Worm (Caenorhabditis elegans) whole organism, L2 larva: ENCODE data around the gene F36D3.5.

Experiments used
- C34F6.9 ChIP-seq: fragments of 150-350 bp; optimal IDR thresholded peaks from 2 replicates; lab custom pipeline; 2014; ENCODE audit warnings: missing biosample characterization, missing genetic modification characterization
- F13H6.1 ChIP-seq: sonication (generic microtip); optimal IDR thresholded peaks from 2 replicates; lab custom pipeline; 2016; ENCODE audit warnings: missing genetic modification characterization, missing compliant biosample characterization
- R02D3.7 ChIP-seq: fragments of 150-350 bp; optimal IDR thresholded peaks from 2 replicates; lab custom pipeline; 2014; ENCODE audit warnings: missing biosample characterization, missing genetic modification characterization
- Y55F3AM.14 ChIP-seq: fragments of 200-800 bp; sonication (Bioruptor generic); optimal IDR thresholded peaks from 2 replicates; lab custom pipeline; 2018; ENCODE audit warnings: mild to moderate bottlenecking, missing genetic modification characterization, missing compliant biosample characterization
- alr-1 ChIP-seq: fragments of 150-350 bp; optimal IDR thresholded peaks from 2 replicates; lab custom pipeline; 2014; ENCODE audit warnings: missing biosample characterization, missing genetic modification characterization
- ama-1 ChIP-seq: fragments of 150-350 bp; optimal IDR thresholded peaks from 2 replicates; lab custom pipeline; 2018; ENCODE audit warnings: inconsistent platforms
- ceh-16 ChIP-seq: fragments of 150-350 bp; optimal IDR thresholded peaks from 2 replicates; lab custom pipeline; 2014; ENCODE audit warnings: missing biosample characterization, missing genetic modification characterization
- ceh-82 ChIP-seq: fragments of 150-350 bp; optimal IDR thresholded peaks from 2 replicates; lab custom pipeline; 2014; ENCODE audit warnings: missing biosample characterization, missing genetic modification characterization
- egl-27 ChIP-seq: sonication (generic microtip); optimal IDR thresholded peaks from 3 replicates; lab custom pipeline; 2017; ENCODE audit warnings: missing biosample characterization, missing genetic modification reagents, missing genetic modification characterization
- elt-1 ChIP-seq: fragments of 150-350 bp; optimal IDR thresholded peaks from 2 replicates; lab custom pipeline; 2014; ENCODE audit warnings: missing biosample characterization, missing genetic modification characterization
- fos-1 ChIP-seq: fragments of 150-350 bp; optimal IDR thresholded peaks from 2 replicates; lab custom pipeline; 2014; ENCODE audit warnings: missing biosample characterization, missing genetic modification characterization
- gmeb-1 ChIP-seq: fragments of 150-350 bp; optimal IDR thresholded peaks from 2 replicates; lab custom pipeline; 2014; ENCODE audit warnings: missing biosample characterization, missing genetic modification characterization
- lin-13 ChIP-seq: fragments of 150-350 bp; optimal IDR thresholded peaks from 2 replicates; lab custom pipeline; 2014; ENCODE audit warnings: missing biosample characterization, missing genetic modification reagents, missing genetic modification characterization
- lin-39 ChIP-seq: fragments of 150-350 bp; optimal IDR thresholded peaks from 2 replicates; lab custom pipeline; 2014; ENCODE audit warnings: missing biosample characterization, missing genetic modification reagents, missing genetic modification characterization
- lsy-2 ChIP-seq, 2 experiments: fragments of 150-350 bp in 1 of 2; sonication (generic microtip) in 1 of 2; optimal IDR thresholded peaks; 2 replicates each; lab custom pipeline; 2014 to 2017; ENCODE audit warnings: missing biosample characterization in 2 of 2, missing genetic modification characterization in 2 of 2
- mab-5 ChIP-seq: fragments of 150-350 bp; optimal IDR thresholded peaks from 2 replicates; lab custom pipeline; 2014; ENCODE audit warnings: missing biosample characterization, missing genetic modification characterization
- mbf-1 ChIP-seq: sonication (generic microtip); optimal IDR thresholded peaks from 2 replicates; lab custom pipeline; 2017; ENCODE audit warnings: missing biosample characterization, missing genetic modification characterization
- mdl-1 ChIP-seq, 2 experiments: fragments of 150-350 bp in 1 of 2; sonication (generic microtip) in 1 of 2; optimal IDR thresholded peaks; 2 replicates each; lab custom pipeline; 2017; ENCODE audit warnings: missing biosample characterization in 2 of 2, missing genetic modification characterization in 2 of 2
- nhr-11 ChIP-seq: fragments of 150-350 bp; optimal IDR thresholded peaks from 2 replicates; lab custom pipeline; 2014; ENCODE audit warnings: missing biosample characterization, missing genetic modification characterization
- nhr-129 ChIP-seq: fragments of 150-350 bp; optimal IDR thresholded peaks from 2 replicates; lab custom pipeline; 2014; ENCODE audit warnings: missing biosample characterization, missing genetic modification characterization
- nhr-237 ChIP-seq: fragments of 150-350 bp; optimal IDR thresholded peaks from 2 replicates; lab custom pipeline; 2014; ENCODE audit warnings: missing biosample characterization, missing genetic modification characterization
- nhr-25 ChIP-seq: fragments of 150-350 bp; sonication (generic microtip); optimal IDR thresholded peaks from 3 replicates; lab custom pipeline; 2014; ENCODE audit warnings: missing biosample characterization, missing genetic modification characterization
- peb-1 ChIP-seq: fragments of 150-350 bp; optimal IDR thresholded peaks from 2 replicates; lab custom pipeline; 2014; ENCODE audit warnings: missing biosample characterization, missing genetic modification characterization
- skn-1 ChIP-seq: sonication (generic microtip); optimal IDR thresholded peaks from 2 replicates; lab custom pipeline; 2017; ENCODE audit warnings: missing biosample characterization, missing genetic modification characterization
- sma-3 ChIP-seq: sonication (generic microtip); optimal IDR thresholded peaks from 2 replicates; lab custom pipeline; 2016; ENCODE audit warnings: missing genetic modification reagents, missing genetic modification characterization, missing compliant biosample characterization
- sma-9 ChIP-seq, 2 experiments: fragments of 150-350 bp in 1 of 2; sonication (generic microtip) in 1 of 2; optimal IDR thresholded peaks; 2 replicates each; lab custom pipeline; 2014 to 2016; ENCODE audit warnings: missing genetic modification characterization in 2 of 2, mild to moderate bottlenecking in 1 of 2, missing biosample characterization in 1 of 2, missing compliant biosample characterization in 1 of 2, missing genetic modification reagents in 1 of 2, moderate library complexity in 1 of 2
- snpc-4 ChIP-seq: fragments of 150-350 bp; optimal IDR thresholded peaks from 2 replicates; lab custom pipeline; 2014; ENCODE audit warnings: missing biosample characterization, missing genetic modification characterization
- unc-39 ChIP-seq: fragments of 150-350 bp; optimal IDR thresholded peaks from 2 replicates; lab custom pipeline; 2014; ENCODE audit warnings: missing biosample characterization, missing genetic modification characterization
- unc-55 ChIP-seq: fragments of 150-350 bp; sonication (generic microtip); optimal IDR thresholded peaks from 3 replicates; lab custom pipeline; 2014; ENCODE audit warnings: missing biosample characterization, missing genetic modification reagents, missing genetic modification characterization
- zag-1 ChIP-seq: fragments of 150-350 bp; optimal IDR thresholded peaks from 2 replicates; lab custom pipeline; 2014; ENCODE audit warnings: missing biosample characterization, missing genetic modification characterization
- ztf-1 ChIP-seq: fragments of 200-800 bp; sonication (Bioruptor generic); conservative IDR thresholded peaks from 2 replicates; pipeline ENCODE4 v1.3.6; 2022; ENCODE audit warnings: missing genetic modification characterization, missing compliant biosample characterization
- ztf-11 ChIP-seq: sonication (generic microtip); optimal IDR thresholded peaks from 2 replicates; lab custom pipeline; 2017; ENCODE audit warnings: missing biosample characterization, missing genetic modification characterization

F36D3.5 gene

ce11 chrV:16537908-16538446 lies 22.9 kb upstream of the F36D3.5 start, which contains the start of gene Y32B12B.2:
TSS of gene Y32B12B.2 (plus strand) at chrV:16538396.
- TF ChIP-seq lin-39 (tag; lab: Kevin White, UChicago) (no peak), lsy-2 (tag; optimal IDR thresholded peaks at IDR 0.05; lab: Kevin White, UChicago) (peak; percentile 90 to 97), F13H6.1 (no peak), gmeb-1 (tag; lab: Kevin White, UChicago) (peak; percentile 72), lin-13 (GFP tag; lab: Kevin White, UChicago) (no peak), nhr-237 (no peak), sma-3 (peak; percentile 12), C34F6.9 (tag; lab: Kevin White, UChicago) (peak; percentile 44), unc-55 (GFP tag; lab: Kevin White, UChicago) (peak; percentile 80), fos-1 (tag; lab: Kevin White, UChicago) (no peak), zag-1 (tag; lab: Kevin White, UChicago) (no peak), mdl-1 (tag; optimal IDR thresholded peaks at IDR 0.05; lab: Kevin White, UChicago) (peak in 1 of 2 experiments; percentile 36), snpc-4 (tag; lab: Kevin White, UChicago) (no peak), nhr-129 (tag; lab: Kevin White, UChicago) (peak; percentile 3), sma-9 (GFP tag; optimal IDR thresholded peaks at IDR 0.05; lab: Kevin White, UChicago) (no peak), sma-9 (tag; optimal IDR thresholded peaks at IDR 0.05; lab: Kevin White, UChicago) (no peak)

ce11 chrV:16536701-16537100 lies 21.7 kb upstream of the F36D3.5 start, which contains the start of gene Y32B12B.1:
TSS of gene Y32B12B.1 (plus strand) at chrV:16537001.
- no peak for TF ChIP-seq R02D3.7 (tag; lab: Kevin White, UChicago)
- TF ChIP-seq lin-13 (GFP tag; lab: Kevin White, UChicago), result no peak
- TF ChIP-seq mbf-1 (tag; lab: Kevin White, UChicago), result no peak
- TF ChIP-seq nhr-237, result no peak

ce11 chrV:16535172-16535571 lies 20.1 kb upstream of the F36D3.5 start, which contains the start of gene Y32B12B.8:
TSS of gene Y32B12B.8 (plus strand) at chrV:16535472.
- TF ChIP-seq sma-9 (GFP tag; optimal IDR thresholded peaks at IDR 0.05; lab: Kevin White, UChicago) (no peak), sma-9 (tag; optimal IDR thresholded peaks at IDR 0.05; lab: Kevin White, UChicago) (no peak), peb-1 (tag; lab: Kevin White, UChicago) (no peak), ceh-16 (no peak), ztf-11 (tag; lab: Kevin White, UChicago) (no peak), egl-27 (tag; lab: Kevin White, UChicago) (no peak), ama-1 (no peak), unc-55 (GFP tag; lab: Kevin White, UChicago) (no peak), zag-1 (tag; lab: Kevin White, UChicago) (no peak), Y55F3AM.14 (GFP tag; lab: Kevin White, UChicago) (no peak), R02D3.7 (tag; lab: Kevin White, UChicago) (no peak), elt-1 (tag; lab: Kevin White, UChicago) (no peak)

- TF ChIP-seq ztf-1 (GFP tag; lab: Robert Waterston, UW) (no peak), alr-1 (no peak), nhr-11 (tag; lab: Kevin White, UChicago) (no peak), egl-27 (tag; lab: Kevin White, UChicago) (no peak), mab-5 (tag; lab: Kevin White, UChicago) (no peak), C34F6.9 (tag; lab: Kevin White, UChicago) (no peak), ceh-82 (no peak), fos-1 (tag; lab: Kevin White, UChicago) (no peak), gmeb-1 (tag; lab: Kevin White, UChicago) (no peak), skn-1 (tag; lab: Kevin White, UChicago) (no peak), lin-39 (tag; lab: Kevin White, UChicago) (no peak)
Measured at ce11 chrV:16534000-16534399, 19.0 kb upstream of the F36D3.5 start, which contains the start of gene cpr-2. TSS of gene cpr-2 (minus strand) at chrV:16534100.

- TF ChIP-seq nhr-25 (no peak), lin-39 (tag; lab: Kevin White, UChicago) (no peak), unc-39 (tag; lab: Kevin White, UChicago) (no peak), nhr-11 (tag; lab: Kevin White, UChicago) (no peak)
Measured at ce11 chrV:16527796-16528195, 12.8 kb upstream of the F36D3.5 start, which contains the start of gene F36D3.16. TSS of gene F36D3.16 (plus strand) at chrV:16528096.
